Worm (Caenorhabditis elegans): ENCODE data around the gene Y61A9LA.7.
A peak's percentile ranks its signal among the peaks of the same experiment; 100 is the strongest.

Y61A9LA.7 gene

ce11 chrV:4550459-4550858 is 9.1 kb downstream of the Y61A9LA.7 start (continued):
- TF ChIP-seq pag-3 (tag; optimal IDR thresholded peaks at IDR 0.05; ENCODE audit: borderline replicate concordance, insufficient read depth) (no peak), unc-62 (GFP tag; optimal IDR thresholded peaks at IDR 0.05) (no peak), ceh-63 (GFP tag; optimal IDR thresholded peaks at IDR 0.05) (no peak), nhr-90 (tag; optimal IDR thresholded peaks at IDR 0.05; ENCODE audit: poor library complexity) (peak; percentile 58), hlh-17 (GFP tag; optimal IDR thresholded peaks at IDR 0.05; ENCODE audit: borderline replicate concordance) (no peak), C34B4.2 (tag; optimal IDR thresholded peaks at IDR 0.05) (no peak), ama-1 (optimal IDR thresholded peaks at IDR 0.05) (no peak), C04F5.9 (tag; optimal IDR thresholded peaks at IDR 0.05) (no peak), blmp-1 (tag; optimal IDR thresholded peaks at IDR 0.05) (peak; percentile 41), sox-4 (tag; optimal IDR thresholded peaks at IDR 0.05) (no peak), ceh-90 (tag; optimal IDR thresholded peaks at IDR 0.05) (no peak), mef-2 (tag; optimal IDR thresholded peaks at IDR 0.05) (no peak), ceh-82 (tag; optimal IDR thresholded peaks at IDR 0.05) (peak in 1 of 3 experiments; percentile 13), alr-1 (tag; optimal IDR thresholded peaks at IDR 0.05; ENCODE audit: borderline replicate concordance) (no peak), Y116A8C.19 (tag; optimal IDR thresholded peaks at IDR 0.05; ENCODE audit: borderline replicate concordance) (no peak), ztf-4 (tag; optimal IDR thresholded peaks at IDR 0.05) (no peak), dsc-1 (tag; optimal IDR thresholded peaks at IDR 0.05) (no peak), mab-9 (GFP tag; IDR thresholded peaks at IDR 0.05) (no peak), snpc-4 (tag; optimal IDR thresholded peaks at IDR 0.05) (no peak), ces-1 (GFP tag; optimal IDR thresholded peaks at IDR 0.05) (no peak), ceh-88 (GFP tag; IDR thresholded peaks at IDR 0.05) (no peak), nhr-71 (tag; optimal IDR thresholded peaks at IDR 0.05) (peak; percentile 66), xbp-1 (tag; optimal IDR thresholded peaks at IDR 0.05) (no peak), sup-37 (GFP tag; optimal IDR thresholded peaks at IDR 0.05) (no peak), dpl-1 (GFP tag; optimal IDR thresholded peaks at IDR 0.05) (peak in 1 of 3 experiments; percentile 11), lin-35 (GFP tag; optimal IDR thresholded peaks at IDR 0.05) (peak; percentile 12 to 46), C16A3.4 (tag; optimal IDR thresholded peaks at IDR 0.05) (no peak), mdl-1 (tag; optimal IDR thresholded peaks at IDR 0.05) (peak in 1 of 2 experiments; percentile 49), ets-5 (GFP tag; IDR thresholded peaks at IDR 0.05) (no peak), ztf-11 (tag; optimal IDR thresholded peaks at IDR 0.05) (no peak), lin-14 (GFP tag; optimal IDR thresholded peaks at IDR 0.05) (peak; percentile 91), lin-13 (GFP tag; optimal IDR thresholded peaks at IDR 0.05) (no peak), lsy-2 (tag; optimal IDR thresholded peaks at IDR 0.05) (peak; percentile 23 to 55), lir-3 (tag; optimal IDR thresholded peaks at IDR 0.05; ENCODE audit: poor library complexity) (no peak), fos-1 (tag; optimal IDR thresholded peaks at IDR 0.05) (no peak), pqm-1 (tag; optimal IDR thresholded peaks at IDR 0.05) (no peak), nhr-19 (GFP tag; conservative IDR thresholded peaks at IDR 0.05) (no peak), nhr-76 (tag; optimal IDR thresholded peaks at IDR 0.05) (no peak), hpl-2 (GFP tag; optimal IDR thresholded peaks at IDR 0.05) (no peak), efl-3 (GFP tag; optimal IDR thresholded peaks at IDR 0.05) (no peak), efl-1 (optimal IDR thresholded peaks at IDR 0.05) (peak in 1 of 2 experiments; percentile 18), efl-1 (GFP tag; optimal IDR thresholded peaks at IDR 0.05 in 1 of 2) (no peak), unc-86 (tag; optimal IDR thresholded peaks at IDR 0.05) (no peak), nhr-47 (tag; optimal IDR thresholded peaks at IDR 0.05) (peak; percentile 27), nhr-85 (tag) (peak; percentile 90), fkh-8 (tag; optimal IDR thresholded peaks at IDR 0.05) (no peak), isw-1 (GFP tag; IDR thresholded peaks at IDR 0.05) (no peak), skn-1 (tag; optimal IDR thresholded peaks at IDR 0.05) (peak; percentile 39), unc-98 (GFP tag; IDR thresholded peaks at IDR 0.05) (no peak), unc-30 (tag; optimal IDR thresholded peaks at IDR 0.05) (no peak), nhr-84 (tag; optimal IDR thresholded peaks at IDR 0.05) (no peak), egl-27 (tag; optimal IDR thresholded peaks at IDR 0.05) (no peak), zag-1 (tag; optimal IDR thresholded peaks at IDR 0.05) (no peak), nhr-12 (tag; optimal IDR thresholded peaks at IDR 0.05) (no peak)
